Worm (Caenorhabditis elegans): Measurements from ENCODE around the gene F56B3.4.
"Not testable (repeated sequence)": the region's sequence is repeated elsewhere in the genome, so short reads cannot be mapped to it uniquely, and the experiment has no call there.

Gene F56B3.4

ce11 chrIV:771061-771460, 23.0 kb downstream of the F56B3.4 start, which contains the start of gene F56B3.9:
TSS of gene F56B3.9 (plus strand) at chrIV:771361.
- TF ChIP-seq blmp-1 (tag; optimal IDR thresholded peaks at IDR 0.05); ztf-11 (tag; optimal IDR thresholded peaks at IDR 0.05); bed-3 (GFP tag; optimal IDR thresholded peaks at IDR 0.05): not testable (repeated sequence)

- TF ChIP-seq mab-5 (tag; optimal IDR thresholded peaks at IDR 0.05) = no peak
- no peak for TF ChIP-seq sptf-1 (tag; optimal IDR thresholded peaks at IDR 0.05)
- no peak for TF ChIP-seq unc-62 (GFP tag; optimal IDR thresholded peaks at IDR 0.05)
- no peak for TF ChIP-seq ces-1 (GFP tag; optimal IDR thresholded peaks at IDR 0.05)
- no peak for TF ChIP-seq mep-1 (tag; optimal IDR thresholded peaks at IDR 0.05)
- TF ChIP-seq sem-2 (GFP tag; optimal IDR thresholded peaks at IDR 0.05) = no peak
- TF ChIP-seq ham-2 (GFP tag; optimal IDR thresholded peaks at IDR 0.05) = peak; percentile 31
- peak; percentile 93 for TF ChIP-seq blmp-1 (tag; optimal IDR thresholded peaks at IDR 0.05)
- TF ChIP-seq elt-3 (tag; optimal IDR thresholded peaks at IDR 0.05) = no peak
- TF ChIP-seq flh-1 (GFP tag; optimal IDR thresholded peaks at IDR 0.05) = no peak
Measured at ce11 chrIV:768312-768711, 25.8 kb downstream of the F56B3.4 start, which contains the start of gene F56B3.2. TSS of gene F56B3.2 (minus strand) at chrIV:768584.

ce11 chrIV:763377-764063, 30.6 kb downstream of the F56B3.4 start, which contains the start of gene col-103:
TSS of gene col-103 (minus strand) at chrIV:763678.
- TF ChIP-seq unc-39 (tag; optimal IDR thresholded peaks at IDR 0.05) (no peak), ceh-39 (tag; optimal IDR thresholded peaks at IDR 0.05) (no peak), lsy-2 (tag; optimal IDR thresholded peaks at IDR 0.05) (no peak), ceh-43 (GFP tag; optimal IDR thresholded peaks at IDR 0.05) (no peak), pha-4 (tag; optimal IDR thresholded peaks at IDR 0.05) (no peak), drap-1 (GFP tag; optimal IDR thresholded peaks at IDR 0.05) (no peak), hlh-1 (tag; optimal IDR thresholded peaks at IDR 0.05) (no peak), M03D4.4 (tag; optimal IDR thresholded peaks at IDR 0.05) (no peak), ces-1 (GFP tag; optimal IDR thresholded peaks at IDR 0.05) (no peak), ztf-11 (tag; optimal IDR thresholded peaks at IDR 0.05) (no peak), nhr-2 (tag; optimal IDR thresholded peaks at IDR 0.05) (no peak), ceh-83 (GFP tag; optimal IDR thresholded peaks at IDR 0.05) (no peak), ham-2 (GFP tag; optimal IDR thresholded peaks at IDR 0.05) (no peak), snpc-4 (tag; optimal IDR thresholded peaks at IDR 0.05) (no peak), tbx-8 (GFP tag; optimal IDR thresholded peaks at IDR 0.05) (no peak)

- TF ChIP-seq nhr-28 (tag; optimal IDR thresholded peaks at IDR 0.05) (no peak), lsy-2 (tag; optimal IDR thresholded peaks at IDR 0.05) (no peak), lin-32 (GFP tag; optimal IDR thresholded peaks at IDR 0.05) (no peak), nhr-237 (tag; optimal IDR thresholded peaks at IDR 0.05) (no peak)
Measured at ce11 chrIV:762486-763376, 31.3 kb downstream of the F56B3.4 start.

DNA sequence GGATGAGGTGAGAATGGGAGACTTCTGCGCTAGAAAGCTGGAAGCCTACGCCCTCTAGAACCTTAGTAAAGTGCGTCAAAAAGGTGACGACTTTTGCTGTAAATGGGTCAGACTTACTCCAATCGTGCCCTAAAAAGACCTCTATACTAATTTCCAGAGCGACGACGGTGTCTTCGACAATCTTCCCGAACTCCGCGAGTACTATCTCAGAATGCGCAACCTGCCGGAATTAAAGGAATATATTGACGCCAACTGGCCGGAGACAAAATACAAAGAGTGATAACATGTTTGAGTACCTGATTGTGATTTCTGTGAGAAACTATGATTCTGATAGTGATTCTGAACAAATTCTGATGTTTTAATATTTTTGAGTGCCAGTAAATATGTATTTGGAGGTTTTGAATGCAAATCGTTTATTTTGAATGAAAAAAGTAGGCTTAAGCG, 32.0 kb downstream of the F56B3.4 start:
- no peak for TF ChIP-seq ceh-83 (GFP tag; optimal IDR thresholded peaks at IDR 0.05)

ce11 chrIV:760267-760666, 33.8 kb downstream of the F56B3.4 start, which contains the start of gene gst-40:
TSS of gene gst-40 (plus strand) at chrIV:760502.
- no peak for TF ChIP-seq ceh-83 (GFP tag; optimal IDR thresholded peaks at IDR 0.05)

DNA sequence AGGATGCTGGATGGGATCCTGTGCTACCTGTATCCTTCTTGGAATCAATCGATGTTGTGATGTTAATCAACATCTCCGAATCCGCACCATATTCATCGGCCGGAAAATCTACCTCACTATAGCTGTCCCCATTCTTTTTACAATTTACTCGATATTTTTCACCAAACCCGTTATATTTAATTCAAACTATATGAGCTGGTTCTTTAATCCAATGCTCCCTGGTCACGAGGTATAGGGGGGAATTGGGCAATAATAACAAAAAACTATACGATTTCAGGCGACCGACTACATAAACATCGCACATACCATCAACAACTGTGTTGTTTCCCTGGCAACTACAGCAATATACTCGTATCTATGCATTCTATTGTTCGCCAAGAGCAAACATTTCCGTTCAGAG, 36.5 kb downstream of the F56B3.4 start:
- TF ChIP-seq lin-32 (GFP tag; optimal IDR thresholded peaks at IDR 0.05) = no peak
- TF ChIP-seq zip-8 (tag; optimal IDR thresholded peaks at IDR 0.05) = no peak
- TF ChIP-seq sptf-1 (tag; optimal IDR thresholded peaks at IDR 0.05) = no peak
- no peak for TF ChIP-seq flh-1 (GFP tag; optimal IDR thresholded peaks at IDR 0.05)
- no peak for TF ChIP-seq nhr-12 (tag; optimal IDR thresholded peaks at IDR 0.05)
- no peak for TF ChIP-seq sem-2 (GFP tag; optimal IDR thresholded peaks at IDR 0.05)
- no peak for TF ChIP-seq unc-39 (tag; optimal IDR thresholded peaks at IDR 0.05)
- TF ChIP-seq unc-62 (GFP tag; optimal IDR thresholded peaks at IDR 0.05) = no peak
- no peak for TF ChIP-seq nhr-76 (tag; optimal IDR thresholded peaks at IDR 0.05)
- no peak for TF ChIP-seq elt-1 (tag; optimal IDR thresholded peaks at IDR 0.05; ENCODE audit: borderline replicate concordance, insufficient read depth)
- no peak for TF ChIP-seq ceh-39 (tag; optimal IDR thresholded peaks at IDR 0.05)
- TF ChIP-seq ces-1 (GFP tag; optimal IDR thresholded peaks at IDR 0.05) = no peak
- TF ChIP-seq cnd-1 (tag; optimal IDR thresholded peaks at IDR 0.05) = no peak
- no peak for TF ChIP-seq mab-5 (tag; optimal IDR thresholded peaks at IDR 0.05)
